Fruit fly (Drosophila melanogaster) whole organism, prepupa: ENCODE measurements around the gene CG33284.

Source experiments
- CG16779 ChIP-seq: fragments of 200-800 bp; sonication (Bioruptor generic); optimal IDR thresholded peaks from 3 replicates; lab custom pipeline; 2017; ENCODE audit warnings: missing biosample characterization, mild to moderate bottlenecking, missing genetic modification characterization
- CG34406 ChIP-seq: fragments of 200-800 bp; sonication (Bioruptor generic); optimal IDR thresholded peaks from 3 replicates; lab custom pipeline; 2016; ENCODE audit warnings: missing biosample characterization, missing genetic modification characterization
- CG4318 ChIP-seq: fragments of 200-800 bp; sonication (Bioruptor generic); optimal IDR thresholded peaks from 3 replicates; lab custom pipeline; 2017; ENCODE audit warnings: missing biosample characterization, mild to moderate bottlenecking, missing genetic modification characterization
- CG6276 ChIP-seq: fragments of 200-800 bp; sonication (Bioruptor generic); optimal IDR thresholded peaks from 2 replicates; lab custom pipeline; 2017; ENCODE audit warnings: missing biosample characterization, mild to moderate bottlenecking, missing genetic modification characterization
- CG6792 ChIP-seq: fragments of 200-800 bp; sonication (Bioruptor generic); optimal IDR thresholded peaks from 3 replicates; lab custom pipeline; 2016; ENCODE audit warnings: missing biosample characterization, missing genetic modification characterization
- CG6854 ChIP-seq: fragments of 200-800 bp; sonication (Bioruptor generic); optimal IDR thresholded peaks from 2 replicates; lab custom pipeline; 2017; ENCODE audit warnings: missing biosample characterization, mild to moderate bottlenecking, missing genetic modification characterization
- CG8119 ChIP-seq: fragments of 200-800 bp; sonication (Bioruptor generic); IDR thresholded peaks from 3 replicates; pipeline ENCODE4 v1.3.6; 2022; ENCODE audit warnings: missing biosample characterization, missing genetic modification characterization
- CG8319 ChIP-seq: fragments of 200-800 bp; sonication (Bioruptor generic); optimal IDR thresholded peaks from 3 replicates; lab custom pipeline; 2016; ENCODE audit warnings: missing biosample characterization, missing genetic modification characterization
- CG9139 ChIP-seq: fragments of 200-800 bp; sonication (Bioruptor generic); optimal IDR thresholded peaks from 3 replicates; lab custom pipeline; 2017; ENCODE audit warnings: missing biosample characterization, mild to moderate bottlenecking, missing genetic modification characterization
- Eip75B ChIP-seq: fragments of 200-800 bp; sonication (Bioruptor generic); optimal IDR thresholded peaks from 3 replicates; lab custom pipeline; 2016; ENCODE audit warnings: missing biosample characterization, missing genetic modification characterization
- Gug ChIP-seq: fragments of 200-800 bp; sonication (Bioruptor generic); IDR thresholded peaks from 2 replicates; pipeline ENCODE4 v1.3.6; 2022; ENCODE audit warnings: missing biosample characterization, missing genetic modification characterization
- Lpt ChIP-seq: fragments of 200-800 bp; sonication (Bioruptor generic); optimal IDR thresholded peaks from 3 replicates; lab custom pipeline; 2016; ENCODE audit warnings: missing biosample characterization, missing genetic modification characterization
- OdsH ChIP-seq: fragments of 200-800 bp; sonication (Bioruptor generic); optimal IDR thresholded peaks from 3 replicates; lab custom pipeline; 2016; ENCODE audit warnings: missing biosample characterization, missing genetic modification characterization
- Sox14 ChIP-seq: fragments of 200-800 bp; sonication (Bioruptor generic); optimal IDR thresholded peaks from 3 replicates; lab custom pipeline; 2016; ENCODE audit warnings: missing biosample characterization, missing genetic modification characterization
- Sox15 ChIP-seq: fragments of 200-800 bp; sonication (Bioruptor generic); optimal IDR thresholded peaks from 3 replicates; lab custom pipeline; 2016; ENCODE audit warnings: missing biosample characterization, missing genetic modification characterization
- fd59A ChIP-seq: fragments of 200-800 bp; sonication (Bioruptor generic); optimal IDR thresholded peaks from 2 replicates; lab custom pipeline; 2017; ENCODE audit warnings: missing biosample characterization, mild to moderate bottlenecking, missing genetic modification characterization, missing genetic modification reagents
- fd85E ChIP-seq: fragments of 200-800 bp; sonication (Bioruptor generic); optimal IDR thresholded peaks from 3 replicates; lab custom pipeline; 2016; ENCODE audit warnings: missing biosample characterization, missing genetic modification characterization
- pdm3 ChIP-seq: fragments of 200-800 bp; sonication (Bioruptor generic); optimal IDR thresholded peaks from 3 replicates; lab custom pipeline; 2016; ENCODE audit warnings: missing biosample characterization, missing genetic modification characterization
- salr ChIP-seq, 2 experiments: fragments of 200-800 bp; sonication (Bioruptor generic); optimal IDR thresholded peaks; 3 replicates each; lab custom pipeline; 2016 to 2018; ENCODE audit warnings: missing biosample characterization in 2 of 2, missing genetic modification characterization in 2 of 2, mild to moderate bottlenecking in 1 of 2
- vri ChIP-seq: fragments of 200-800 bp; sonication (Bioruptor generic); optimal IDR thresholded peaks from 3 replicates; lab custom pipeline; 2016; ENCODE audit warnings: missing biosample characterization, mild to moderate bottlenecking, missing genetic modification characterization

Gene CG33284

DNA sequence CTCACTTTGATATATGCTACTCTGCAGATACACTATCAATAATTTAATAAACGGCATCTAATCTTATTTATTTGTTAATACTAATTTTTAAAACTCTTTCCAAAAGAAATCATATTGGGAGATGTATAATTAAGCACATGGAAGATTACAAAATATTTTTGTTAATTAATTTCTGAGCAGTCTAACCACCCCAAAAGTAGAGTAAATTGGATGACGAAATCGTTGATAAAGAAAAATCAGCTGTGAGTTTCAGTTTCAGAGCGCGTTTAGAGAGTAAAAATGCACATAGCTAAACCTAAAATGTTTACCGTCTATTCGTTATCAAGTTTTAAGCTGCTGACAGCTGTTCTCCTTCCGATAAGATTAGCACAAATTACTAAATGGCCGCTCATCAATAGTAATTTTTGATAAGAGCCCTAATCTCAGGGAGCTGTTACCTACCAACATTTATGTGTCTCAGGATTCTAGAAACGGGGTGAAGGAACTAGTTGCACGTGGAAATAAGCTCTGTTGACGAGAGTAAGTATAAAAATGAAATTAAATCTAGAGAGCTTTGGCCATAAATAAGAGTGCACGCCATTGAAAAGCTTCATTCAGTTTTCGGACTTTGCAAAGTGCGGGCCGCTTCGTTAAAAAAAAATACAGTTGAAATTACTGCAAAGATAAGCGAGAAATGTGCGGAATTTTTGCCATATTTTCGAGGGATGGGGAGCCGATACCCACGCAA is 49.1 kb downstream of the CG33284 start, which contains the start of the genes chb and AsnS (continued):
- TF ChIP-seq Sox15 (peak; percentile 52), CG4318 (GFP tag; lab: Kevin White, UChicago) (no peak), Eip75B (GFP tag; lab: Kevin White, UChicago) (peak; percentile 80), salr (GFP tag; optimal IDR thresholded peaks at IDR 0.05; lab: Kevin White, UChicago) (peak; percentile 27 to 69), CG6276 (GFP tag; lab: Kevin White, UChicago) (peak; percentile 63), Lpt (GFP tag; lab: Kevin White, UChicago) (peak; percentile 62), CG16779 (tag; lab: Kevin White, UChicago) (peak; percentile 36), fd85E (GFP tag; lab: Kevin White, UChicago) (no peak), OdsH (GFP tag; lab: Kevin White, UChicago) (peak; percentile 78), Sox14 (peak; percentile 77), CG34406 (GFP tag; lab: Kevin White, UChicago) (peak; percentile 82), CG8119 (GFP tag; lab: Robert Waterston, UW) (peak; percentile 88), pdm3 (peak; percentile 85), CG8319 (GFP tag; lab: Kevin White, UChicago) (peak; percentile 29), fd59A (peak; percentile 22), CG6792 (peak; percentile 79), CG6854 (peak; percentile 38), vri (GFP tag; lab: Kevin White, UChicago) (peak; percentile 88), Gug (GFP tag; lab: Robert Waterston, UW) (peak; percentile 88), CG9139 (GFP tag; lab: Kevin White, UChicago) (no peak)
